Worm (Caenorhabditis elegans) whole organism, young adult: ENCODE data around the gene tag-65.

Experiments used
- B0019.2 ChIP-seq: fragments of 200-800 bp; sonication (Bioruptor generic); conservative IDR thresholded peaks from 2 replicates; pipeline ENCODE4 v1.3.6; 2022; ENCODE audit warnings: missing genetic modification reagents, missing genetic modification characterization, missing compliant biosample characterization
- C06A6.2 ChIP-seq: fragments of 200-800 bp; sonication (Bioruptor generic); conservative IDR thresholded peaks from 2 replicates; pipeline ENCODE4 v1.3.6; 2022; ENCODE audit warnings: missing genetic modification characterization, missing compliant biosample characterization
- D2030.7 ChIP-seq: fragments of 200-800 bp; sonication (Bioruptor generic); IDR thresholded peaks from 2 replicates; pipeline ENCODE4 v1.3.6; 2022; ENCODE audit warnings: missing genetic modification reagents, missing genetic modification characterization, missing compliant biosample characterization
- F22D6.2 ChIP-seq: sonication (generic microtip); optimal IDR thresholded peaks from 2 replicates; lab custom pipeline; 2016; ENCODE audit warnings: mild to moderate bottlenecking, missing genetic modification characterization, missing compliant biosample characterization
- F33H1.4 ChIP-seq: fragments of 200-800 bp; sonication (Bioruptor generic); IDR thresholded peaks from 2 replicates; pipeline ENCODE4 v1.3.6; 2022; ENCODE audit warnings: missing genetic modification reagents, missing genetic modification characterization, missing compliant biosample characterization
- F37B4.10 ChIP-seq: fragments of 200-800 bp; sonication (Bioruptor generic); IDR thresholded peaks from 2 replicates; pipeline ENCODE4 v1.3.6; 2022; ENCODE audit warnings: missing genetic modification characterization, missing compliant biosample characterization
- K12H6.12 ChIP-seq: fragments of 200-800 bp; sonication (Bioruptor generic); optimal IDR thresholded peaks from 2 replicates; lab custom pipeline; 2018; ENCODE audit warnings: mild to moderate bottlenecking, missing genetic modification characterization, missing compliant biosample characterization
- Y53G8AR.9 ChIP-seq: fragments of 200-800 bp; sonication (Bioruptor generic); conservative IDR thresholded peaks from 2 replicates; pipeline ENCODE4 v1.3.6; 2022; ENCODE audit warnings: missing genetic modification reagents, missing genetic modification characterization, missing compliant biosample characterization
- Y56A3A.18 ChIP-seq: fragments of 200-800 bp; sonication (Bioruptor generic); IDR thresholded peaks from 2 replicates; pipeline ENCODE4 v1.3.6; 2022; ENCODE audit warnings: missing genetic modification reagents, missing genetic modification characterization, missing compliant biosample characterization
- ZK185.1 ChIP-seq: sonication (generic microtip); optimal IDR thresholded peaks from 2 replicates; lab custom pipeline; 2016; ENCODE audit warnings: mild to moderate bottlenecking, missing genetic modification characterization, missing compliant biosample characterization; ENCODE audit not compliant: poor library complexity, severe bottlenecking
- ama-1 ChIP-seq, 3 experiments: fragments of 150-350 bp in 1 of 3; sonication (generic microtip) in 2 of 3; optimal IDR thresholded peaks; 2 replicates each; lab custom pipeline; 2014 to 2018; ENCODE audit warnings: missing biosample characterization in 2 of 3, missing genetic modification characterization in 2 of 3, missing genetic modification reagents in 2 of 3
- aptf-3 ChIP-seq: fragments of 200-800 bp; sonication (Bioruptor generic); IDR thresholded peaks from 2 replicates; pipeline ENCODE4 v1.3.6; 2022; ENCODE audit warnings: missing genetic modification characterization, missing compliant biosample characterization
- attf-6 ChIP-seq: fragments of 200-800 bp; sonication (Bioruptor generic); IDR thresholded peaks from 2 replicates; pipeline ENCODE4 v1.3.6; 2022; ENCODE audit warnings: missing genetic modification reagents, missing genetic modification characterization, missing compliant biosample characterization
- bed-1 ChIP-seq: fragments of 200-800 bp; sonication (Bioruptor generic); IDR thresholded peaks from 2 replicates; pipeline ENCODE4 v1.3.6; 2022; ENCODE audit warnings: missing genetic modification reagents, missing genetic modification characterization, missing compliant biosample characterization
- cebp-1 ChIP-seq, 2 experiments: fragments of 200-800 bp in 1 of 2; sonication (Bioruptor generic) in 1 of 2; sonication (generic microtip) in 1 of 2; IDR thresholded peaks in 1 of 2; optimal IDR thresholded peaks in 1 of 2; 2 replicates each; pipeline versions ENCODE4 v1.3.6 to Lab custom; 2017 to 2022; ENCODE audit warnings: missing compliant biosample characterization in 2 of 2, missing genetic modification characterization in 2 of 2, mild to moderate bottlenecking in 1 of 2, missing genetic modification reagents in 1 of 2, moderate library complexity in 1 of 2
- ceh-91 ChIP-seq: fragments of 200-800 bp; sonication (Bioruptor generic); IDR thresholded peaks from 2 replicates; pipeline ENCODE4 v1.3.6; 2022; ENCODE audit warnings: missing genetic modification reagents, missing genetic modification characterization, missing compliant biosample characterization
- chd-7 ChIP-seq: sonication (generic microtip); optimal IDR thresholded peaks from 2 replicates; lab custom pipeline; 2016; ENCODE audit warnings: mild to moderate bottlenecking, missing genetic modification characterization, moderate library complexity, missing compliant biosample characterization
- dox-1 ChIP-seq: fragments of 200-800 bp; sonication (Bioruptor generic); IDR thresholded peaks from 2 replicates; pipeline ENCODE4 v1.3.6; 2022; ENCODE audit warnings: missing genetic modification reagents, missing genetic modification characterization, missing compliant biosample characterization
- dpl-1 ChIP-seq: fragments of 150-350 bp; optimal IDR thresholded peaks from 2 replicates; lab custom pipeline; 2014; ENCODE audit warnings: missing biosample characterization, missing genetic modification reagents, missing genetic modification characterization
- efl-1 ChIP-seq: fragments of 150-350 bp; optimal IDR thresholded peaks from 2 replicates; lab custom pipeline; 2014; ENCODE audit warnings: missing biosample characterization, missing genetic modification reagents, missing genetic modification characterization
- ekl-4 ChIP-seq: fragments of 200-800 bp; sonication (Bioruptor generic); IDR thresholded peaks from 2 replicates; pipeline ENCODE4 v1.3.6; 2022; ENCODE audit warnings: missing genetic modification reagents, missing genetic modification characterization, missing compliant biosample characterization
- ets-4 ChIP-seq: fragments of 200-800 bp; sonication (Bioruptor generic); optimal IDR thresholded peaks from 2 replicates; lab custom pipeline; 2018; ENCODE audit warnings: mild to moderate bottlenecking, missing genetic modification characterization, missing compliant biosample characterization
- fkh-3 ChIP-seq: sonication (generic microtip); optimal IDR thresholded peaks from 2 replicates; lab custom pipeline; 2016; ENCODE audit warnings: mild to moderate bottlenecking, missing genetic modification characterization, missing compliant biosample characterization
- hmg-1.2 ChIP-seq: fragments of 200-800 bp; sonication (Bioruptor generic); IDR thresholded peaks from 2 replicates; pipeline ENCODE4 v1.3.6; 2022; ENCODE audit warnings: missing genetic modification reagents, missing genetic modification characterization, missing compliant biosample characterization
- hrde-1 ChIP-seq: sonication (generic microtip); optimal IDR thresholded peaks from 2 replicates; lab custom pipeline; 2016; ENCODE audit warnings: missing genetic modification characterization, mild to moderate bottlenecking, missing compliant biosample characterization, moderate library complexity, missing genotype, missing genetic modification reagents, borderline replicate concordance
- hsf-1 ChIP-seq: fragments of 200-800 bp; sonication (Bioruptor generic); IDR thresholded peaks from 2 replicates; pipeline ENCODE4 v1.3.6; 2022; ENCODE audit warnings: missing genetic modification reagents, missing genetic modification characterization, missing compliant biosample characterization
- lag-1 ChIP-seq: fragments of 200-800 bp; sonication (Bioruptor generic); IDR thresholded peaks from 2 replicates; pipeline ENCODE4 v1.3.6; 2022; ENCODE audit warnings: missing genetic modification reagents, missing genetic modification characterization, missing compliant biosample characterization
- let-526 ChIP-seq: fragments of 200-800 bp; sonication (Bioruptor generic); IDR thresholded peaks from 2 replicates; pipeline ENCODE4 v1.3.6; 2022; ENCODE audit warnings: missing genetic modification reagents, missing genetic modification characterization, missing compliant biosample characterization
- let-607 ChIP-seq, 2 experiments: fragments of 200-800 bp in 1 of 2; sonication (Bioruptor generic) in 1 of 2; sonication (generic microtip) in 1 of 2; optimal IDR thresholded peaks; 2 replicates each; lab custom pipeline; 2016 to 2018; ENCODE audit warnings: mild to moderate bottlenecking in 2 of 2, missing compliant biosample characterization in 2 of 2, missing genetic modification characterization in 2 of 2, moderate library complexity in 2 of 2, missing genotype in 1 of 2
- lin-26 ChIP-seq: fragments of 200-800 bp; sonication (Bioruptor generic); IDR thresholded peaks from 2 replicates; pipeline ENCODE4 v1.3.6; 2022; ENCODE audit warnings: missing genetic modification reagents, missing genetic modification characterization, missing compliant biosample characterization
- lin-40 ChIP-seq: sonication (generic microtip); optimal IDR thresholded peaks from 2 replicates; lab custom pipeline; 2016; ENCODE audit warnings: missing genetic modification characterization, mild to moderate bottlenecking, missing compliant biosample characterization, missing genotype, missing genetic modification reagents
- lin-54 ChIP-seq: fragments of 200-800 bp; sonication (Bioruptor generic); optimal IDR thresholded peaks from 2 replicates; lab custom pipeline; 2018; ENCODE audit warnings: mild to moderate bottlenecking, missing genetic modification characterization, missing compliant biosample characterization
- lir-1 ChIP-seq: fragments of 200-800 bp; sonication (Bioruptor generic); conservative IDR thresholded peaks from 2 replicates; pipeline ENCODE4 v1.3.6; 2022; ENCODE audit warnings: missing genetic modification reagents, missing genetic modification characterization, missing compliant biosample characterization
- lsy-27 ChIP-seq: sonication (generic microtip); optimal IDR thresholded peaks from 2 replicates; lab custom pipeline; 2017; ENCODE audit warnings: missing genetic modification characterization, mild to moderate bottlenecking, missing compliant biosample characterization, antibody characterized with exemption, missing genotype, borderline replicate concordance; ENCODE audit not compliant: insufficient read depth
- mcd-1 ChIP-seq: fragments of 200-800 bp; sonication (Bioruptor generic); IDR thresholded peaks from 2 replicates; pipeline ENCODE4 v1.3.6; 2022; ENCODE audit warnings: missing genetic modification reagents, missing genetic modification characterization, missing compliant biosample characterization
- mel-28 ChIP-seq: sonication (generic microtip); optimal IDR thresholded peaks from 2 replicates; lab custom pipeline; 2016; ENCODE audit warnings: borderline replicate concordance, mild to moderate bottlenecking, missing genetic modification characterization, missing compliant biosample characterization
- mxl-1 ChIP-seq: sonication (generic microtip); optimal IDR thresholded peaks from 2 replicates; lab custom pipeline; 2016; ENCODE audit warnings: missing genetic modification characterization, missing compliant biosample characterization
- nfyb-1 ChIP-seq: fragments of 200-800 bp; sonication (Bioruptor generic); IDR thresholded peaks from 2 replicates; pipeline ENCODE4 v1.3.6; 2022; ENCODE audit warnings: missing genetic modification reagents, missing genetic modification characterization, missing compliant biosample characterization
- nhr-80 ChIP-seq: sonication (generic microtip); optimal IDR thresholded peaks from 2 replicates; lab custom pipeline; 2016; ENCODE audit warnings: missing genetic modification characterization, missing compliant biosample characterization
- pha-4 ChIP-seq: fragments of 150-350 bp; sonication (generic microtip); optimal IDR thresholded peaks from 2 replicates; lab custom pipeline; 2014; ENCODE audit warnings: missing biosample characterization, missing genetic modification reagents, missing genetic modification characterization
- snpc-1.1 ChIP-seq: sonication (generic microtip); optimal IDR thresholded peaks from 2 replicates; lab custom pipeline; 2017; ENCODE audit warnings: missing genetic modification characterization, mild to moderate bottlenecking, missing compliant biosample characterization, antibody characterized with exemption, moderate library complexity, missing genotype, missing genetic modification reagents; ENCODE audit not compliant: insufficient read depth
- somi-1 ChIP-seq: fragments of 200-800 bp; sonication (Bioruptor generic); optimal IDR thresholded peaks from 2 replicates; lab custom pipeline; 2018; ENCODE audit warnings: mild to moderate bottlenecking, missing genetic modification characterization, missing compliant biosample characterization
- xnd-1 ChIP-seq: sonication (generic microtip); optimal IDR thresholded peaks from 2 replicates; lab custom pipeline; 2016; ENCODE audit warnings: missing genotype, missing genetic modification reagents, missing genetic modification characterization, missing compliant biosample characterization
- ztf-18 ChIP-seq: sonication (generic microtip); optimal IDR thresholded peaks from 2 replicates; lab custom pipeline; 2016; ENCODE audit warnings: missing genotype, mild to moderate bottlenecking, missing genetic modification characterization, missing compliant biosample characterization
- ztf-22 ChIP-seq: fragments of 200-800 bp; sonication (Bioruptor generic); optimal IDR thresholded peaks from 2 replicates; lab custom pipeline; 2018; ENCODE audit warnings: mild to moderate bottlenecking, missing genetic modification characterization, moderate library complexity, missing compliant biosample characterization
- ztf-26 ChIP-seq: sonication (generic microtip); optimal IDR thresholded peaks from 2 replicates; lab custom pipeline; 2017; ENCODE audit warnings: missing genetic modification characterization, missing compliant biosample characterization
- ztf-28 ChIP-seq: fragments of 200-800 bp; sonication (Bioruptor generic); IDR thresholded peaks from 2 replicates; pipeline ENCODE4 v1.3.6; 2022; ENCODE audit warnings: missing genetic modification reagents, missing genetic modification characterization, missing compliant biosample characterization

tag-65 gene

DNA sequence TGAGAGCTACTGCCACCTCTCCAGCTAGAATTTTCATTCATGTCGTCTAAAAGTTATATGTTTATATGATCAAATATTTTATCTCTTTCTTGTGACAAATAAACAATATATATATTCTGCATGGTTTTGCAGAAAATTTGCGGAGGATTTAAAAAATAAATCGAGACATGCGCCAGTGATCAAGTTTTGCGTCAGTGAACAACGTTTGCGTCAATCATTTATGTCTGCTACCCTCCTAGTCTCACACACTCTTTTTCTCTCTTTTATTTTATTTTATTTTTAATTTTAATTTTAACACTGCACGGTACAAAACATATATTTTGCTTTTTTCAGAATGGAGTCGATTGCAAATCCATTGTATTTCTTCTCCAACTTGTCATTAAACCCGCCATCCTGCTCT is at the start of gene tag-65, which contains the start of gene ccz-1:
TSS of gene tag-65 (minus strand) at position 46 of the 400 bp plus-strand sequence.
TSS of gene ccz-1 (plus strand) at position 334 of the 400 bp plus-strand sequence.
- no peak for TF ChIP-seq F22D6.2 (tag; lab: Kevin White, UChicago)
- peak; percentile 84 for TF ChIP-seq ekl-4 (GFP tag; lab: Robert Waterston, UW)
- TF ChIP-seq ama-1 (optimal IDR thresholded peaks at IDR 0.05; lab: Kevin White, UChicago): no peak
- TF ChIP-seq ama-1 (GFP tag; optimal IDR thresholded peaks at IDR 0.05; lab: Kevin White, UChicago): no peak
- TF ChIP-seq ets-4 (GFP tag; lab: Kevin White, UChicago): no peak
- peak; percentile 81 for TF ChIP-seq lir-1 (GFP tag; lab: Robert Waterston, UW)
- peak; percentile 85 for TF ChIP-seq lin-40
- no peak for TF ChIP-seq K12H6.12 (tag; lab: Kevin White, UChicago)
- no peak for TF ChIP-seq cebp-1 (GFP tag; IDR thresholded peaks at IDR 0.05; lab: Robert Waterston, UW)
- TF ChIP-seq cebp-1 (tag; optimal IDR thresholded peaks at IDR 0.05; lab: Kevin White, UChicago): peak; percentile 74
- TF ChIP-seq dpl-1 (GFP tag; lab: Kevin White, UChicago): peak; percentile 60
- peak; percentile 53 for TF ChIP-seq efl-1
- TF ChIP-seq lin-26: no peak
- TF ChIP-seq somi-1 (GFP tag; lab: Kevin White, UChicago): peak; percentile 29
- TF ChIP-seq nfyb-1: peak; percentile 78
- peak; percentile 87 for TF ChIP-seq Y53G8AR.9 (GFP tag; lab: Robert Waterston, UW)
- TF ChIP-seq let-526 (GFP tag; lab: Robert Waterston, UW): no peak
- TF ChIP-seq ztf-26 (tag; lab: Kevin White, UChicago): peak; percentile 30
- TF ChIP-seq pha-4: peak; percentile 13
- TF ChIP-seq nhr-80 (tag; lab: Kevin White, UChicago): no peak
- peak; percentile 59 for TF ChIP-seq attf-6 (GFP tag; lab: Robert Waterston, UW)
- peak; percentile 79 for TF ChIP-seq ZK185.1 (tag; lab: Kevin White, UChicago)
- no peak for TF ChIP-seq ztf-28 (GFP tag; lab: Robert Waterston, UW)
- peak; percentile 62; the same call in 1 of the 2 replicates for TF ChIP-seq Y56A3A.18 (GFP tag; lab: Robert Waterston, UW)
- no peak for TF ChIP-seq hrde-1 (tag; lab: Kevin White, UChicago)
- TF ChIP-seq let-607 (tag; optimal IDR thresholded peaks at IDR 0.05; lab: Kevin White, UChicago): peak in 1 of 2 experiments; percentile 59
- TF ChIP-seq hmg-1.2 (GFP tag; lab: Robert Waterston, UW): peak; percentile 98
- TF ChIP-seq mel-28 (tag; lab: Kevin White, UChicago): no peak
- TF ChIP-seq D2030.7 (GFP tag; lab: Robert Waterston, UW): peak; percentile 46; the same call in 1 of the 2 replicates
- TF ChIP-seq aptf-3 (GFP tag; lab: Robert Waterston, UW): no peak
- no peak for TF ChIP-seq fkh-3 (tag; lab: Kevin White, UChicago)
- no peak for TF ChIP-seq F37B4.10 (GFP tag; lab: Robert Waterston, UW)
- TF ChIP-seq lsy-27: no peak
- no peak for TF ChIP-seq lag-1 (GFP tag; lab: Robert Waterston, UW)
- TF ChIP-seq hsf-1 (GFP tag; lab: Robert Waterston, UW): peak; percentile 81
- peak; percentile 23 for TF ChIP-seq snpc-1.1 (tag; lab: Kevin White, UChicago)
- TF ChIP-seq bed-1 (GFP tag; lab: Robert Waterston, UW): no peak
- no peak for TF ChIP-seq ztf-22
- TF ChIP-seq F33H1.4: peak; percentile 70
- TF ChIP-seq B0019.2 (GFP tag; lab: Robert Waterston, UW): no peak
- TF ChIP-seq ztf-18 (tag; lab: Kevin White, UChicago): peak; percentile 97
- peak; percentile 88 for TF ChIP-seq mcd-1
- TF ChIP-seq dox-1 (GFP tag; lab: Robert Waterston, UW): peak; percentile 77
- TF ChIP-seq xnd-1 (tag; lab: Kevin White, UChicago): peak; percentile 68
- no peak for TF ChIP-seq chd-7 (tag; lab: Kevin White, UChicago)
- 0 out of 2 replicates have a peak, but pooled peaks have one; percentile 33 for TF ChIP-seq C06A6.2 (GFP tag; lab: Robert Waterston, UW)
- TF ChIP-seq ceh-91: 0 out of 2 replicates have a peak, but pooled peaks have one; percentile 20
- peak; percentile 89 for TF ChIP-seq lin-54 (GFP tag; lab: Kevin White, UChicago)
- no peak for TF ChIP-seq mxl-1
